Fruit fly (Drosophila melanogaster) whole organism, prepupa: ENCODE measurements around the gene Zcchc7.

Experiments
- CG10631 ChIP-seq: fragments of 200-800 bp; sonication (Bioruptor generic); optimal IDR thresholded peaks from 2 replicates; lab custom pipeline; 2016; ENCODE audit warnings: missing biosample characterization, missing genetic modification characterization
- CG10669 ChIP-seq: fragments of 200-800 bp; sonication (Bioruptor generic); optimal IDR thresholded peaks from 3 replicates; lab custom pipeline; 2018; ENCODE audit warnings: missing biosample characterization, mild to moderate bottlenecking, missing genetic modification characterization, moderate library complexity
- CG11294 ChIP-seq: fragments of 200-800 bp; sonication (Bioruptor generic); IDR thresholded peaks from 2 replicates; pipeline ENCODE4 v1.3.6; 2022; ENCODE audit warnings: missing biosample characterization, missing genetic modification characterization
- CG11762 ChIP-seq: fragments of 200-800 bp; sonication (Bioruptor generic); optimal IDR thresholded peaks from 3 replicates; lab custom pipeline; 2016; ENCODE audit warnings: missing biosample characterization, missing genetic modification characterization; ENCODE audit not compliant: insufficient read depth
- CG11902 ChIP-seq: fragments of 200-800 bp; sonication (Bioruptor generic); optimal IDR thresholded peaks from 3 replicates; lab custom pipeline; 2016; ENCODE audit warnings: missing biosample characterization, missing genetic modification characterization
- CG1621 ChIP-seq: fragments of 200-800 bp; sonication (Bioruptor generic); optimal IDR thresholded peaks from 3 replicates; lab custom pipeline; 2018; ENCODE audit warnings: missing biosample characterization, mild to moderate bottlenecking, missing genetic modification characterization
- CG16779 ChIP-seq: fragments of 200-800 bp; sonication (Bioruptor generic); optimal IDR thresholded peaks from 3 replicates; lab custom pipeline; 2017; ENCODE audit warnings: missing biosample characterization, mild to moderate bottlenecking, missing genetic modification characterization
- CG3032 ChIP-seq: fragments of 200-800 bp; optimal IDR thresholded peaks from 2 replicates; lab custom pipeline; 2019; ENCODE audit warnings: missing biosample characterization, mild to moderate bottlenecking, missing genetic modification characterization, moderate library complexity
- CG31627 ChIP-seq: fragments of 200-800 bp; sonication (Bioruptor generic); optimal IDR thresholded peaks from 3 replicates; lab custom pipeline; 2016; ENCODE audit warnings: missing biosample characterization, missing genetic modification characterization
- CG32006 ChIP-seq: fragments of 200-800 bp; sonication (Bioruptor generic); optimal IDR thresholded peaks from 3 replicates; lab custom pipeline; 2017; ENCODE audit warnings: missing biosample characterization, mild to moderate bottlenecking, missing genetic modification characterization
- CG3919 ChIP-seq: fragments of 200-800 bp; sonication (Bioruptor generic); optimal IDR thresholded peaks from 3 replicates; lab custom pipeline; 2016; ENCODE audit warnings: missing biosample characterization, missing genetic modification characterization
- CG4318 ChIP-seq: fragments of 200-800 bp; sonication (Bioruptor generic); optimal IDR thresholded peaks from 3 replicates; lab custom pipeline; 2017; ENCODE audit warnings: missing biosample characterization, mild to moderate bottlenecking, missing genetic modification characterization
- CG6808 ChIP-seq: fragments of 200-800 bp; sonication (Bioruptor generic); optimal IDR thresholded peaks from 3 replicates; lab custom pipeline; 2017; ENCODE audit warnings: missing biosample characterization, missing genetic modification characterization, mild to moderate bottlenecking, moderate library complexity, missing genetic modification reagents
- CG6854 ChIP-seq: fragments of 200-800 bp; sonication (Bioruptor generic); optimal IDR thresholded peaks from 2 replicates; lab custom pipeline; 2017; ENCODE audit warnings: missing biosample characterization, mild to moderate bottlenecking, missing genetic modification characterization
- CG8119 ChIP-seq: fragments of 200-800 bp; sonication (Bioruptor generic); IDR thresholded peaks from 3 replicates; pipeline ENCODE4 v1.3.6; 2022; ENCODE audit warnings: missing biosample characterization, missing genetic modification characterization
- CG8319 ChIP-seq: fragments of 200-800 bp; sonication (Bioruptor generic); optimal IDR thresholded peaks from 3 replicates; lab custom pipeline; 2016; ENCODE audit warnings: missing biosample characterization, missing genetic modification characterization
- CG8632 ChIP-seq: fragments of 200-800 bp; sonication (Bioruptor generic); optimal IDR thresholded peaks from 3 replicates; lab custom pipeline; 2016; ENCODE audit warnings: missing biosample characterization, missing genetic modification characterization
- CG9139 ChIP-seq: fragments of 200-800 bp; sonication (Bioruptor generic); optimal IDR thresholded peaks from 3 replicates; lab custom pipeline; 2017; ENCODE audit warnings: missing biosample characterization, mild to moderate bottlenecking, missing genetic modification characterization
- Eip75B ChIP-seq: fragments of 200-800 bp; sonication (Bioruptor generic); optimal IDR thresholded peaks from 3 replicates; lab custom pipeline; 2016; ENCODE audit warnings: missing biosample characterization, missing genetic modification characterization
- Eip78C ChIP-seq: fragments of 200-800 bp; sonication (Bioruptor generic); peaks from one replicate; lab custom pipeline; 2016; ENCODE audit warnings: missing biosample characterization, missing genetic modification characterization
- Eip93F ChIP-seq: fragments of 200-800 bp; sonication (Bioruptor generic); optimal IDR thresholded peaks from 2 replicates; lab custom pipeline; 2016; ENCODE audit warnings: missing biosample characterization, mild to moderate bottlenecking, missing genetic modification characterization
- Ets96B ChIP-seq: fragments of 200-800 bp; optimal IDR thresholded peaks from 2 replicates; lab custom pipeline; 2019; ENCODE audit warnings: missing biosample characterization, mild to moderate bottlenecking, missing genetic modification characterization, moderate library complexity
- Gug ChIP-seq: fragments of 200-800 bp; sonication (Bioruptor generic); IDR thresholded peaks from 2 replicates; pipeline ENCODE4 v1.3.6; 2022; ENCODE audit warnings: missing biosample characterization, missing genetic modification characterization
- Hr38 ChIP-seq: sonication (Bioruptor generic); optimal IDR thresholded peaks from 2 replicates; lab custom pipeline; 2016; ENCODE audit warnings: missing biosample characterization, missing genetic modification characterization
- Hr39 ChIP-seq: fragments of 200-800 bp; sonication (Bioruptor generic); optimal IDR thresholded peaks from 2 replicates; lab custom pipeline; 2016; ENCODE audit warnings: missing biosample characterization, missing genetic modification characterization
- Met ChIP-seq: fragments of 200-800 bp; sonication (Bioruptor generic); optimal IDR thresholded peaks from 3 replicates; lab custom pipeline; 2016; ENCODE audit warnings: missing biosample characterization, missing genetic modification characterization
- Smox ChIP-seq: fragments of 200-800 bp; sonication (Bioruptor generic); optimal IDR thresholded peaks from 3 replicates; lab custom pipeline; 2016; ENCODE audit warnings: missing biosample characterization, missing genetic modification characterization
- Sox102F ChIP-seq: fragments of 200-800 bp; sonication (Bioruptor generic); optimal IDR thresholded peaks from 2 replicates; lab custom pipeline; 2016; ENCODE audit warnings: missing biosample characterization, mild to moderate bottlenecking, missing genetic modification characterization
- Sox14 ChIP-seq: fragments of 200-800 bp; sonication (Bioruptor generic); optimal IDR thresholded peaks from 3 replicates; lab custom pipeline; 2016; ENCODE audit warnings: missing biosample characterization, missing genetic modification characterization
- Sox15 ChIP-seq: fragments of 200-800 bp; sonication (Bioruptor generic); optimal IDR thresholded peaks from 3 replicates; lab custom pipeline; 2016; ENCODE audit warnings: missing biosample characterization, missing genetic modification characterization
- achi ChIP-seq: fragments of 200-800 bp; sonication (Bioruptor generic); optimal IDR thresholded peaks from 3 replicates; lab custom pipeline; 2016; ENCODE audit warnings: missing biosample characterization, missing genetic modification characterization
- eg ChIP-seq: fragments of 200-800 bp; sonication (Bioruptor generic); IDR thresholded peaks from 3 replicates; pipeline ENCODE4 v1.3.6; 2022; ENCODE audit warnings: missing biosample characterization, missing genetic modification characterization
- esn ChIP-seq: fragments of 200-800 bp; sonication (Bioruptor generic); optimal IDR thresholded peaks from 2 replicates; lab custom pipeline; 2016; ENCODE audit warnings: missing biosample characterization, mild to moderate bottlenecking, missing genetic modification characterization, moderate library complexity
- fd59A ChIP-seq: fragments of 200-800 bp; sonication (Bioruptor generic); optimal IDR thresholded peaks from 2 replicates; lab custom pipeline; 2017; ENCODE audit warnings: missing biosample characterization, mild to moderate bottlenecking, missing genetic modification characterization, missing genetic modification reagents
- fkh ChIP-seq: fragments of 200-800 bp; sonication (Bioruptor generic); optimal IDR thresholded peaks from 3 replicates; lab custom pipeline; 2017; ENCODE audit warnings: missing biosample characterization, mild to moderate bottlenecking, missing genetic modification characterization, moderate library complexity
- net ChIP-seq: fragments of 200-800 bp; sonication (Bioruptor generic); optimal IDR thresholded peaks from 3 replicates; lab custom pipeline; 2016; ENCODE audit warnings: missing biosample characterization, missing genetic modification characterization
- salr ChIP-seq, 2 experiments: fragments of 200-800 bp; sonication (Bioruptor generic); optimal IDR thresholded peaks; 3 replicates each; lab custom pipeline; 2016 to 2018; ENCODE audit warnings: missing biosample characterization in 2 of 2, missing genetic modification characterization in 2 of 2, mild to moderate bottlenecking in 1 of 2
- ss ChIP-seq, 2 experiments: fragments of 200-800 bp; sonication (Bioruptor generic); optimal IDR thresholded peaks; 2 replicates in 1 of 2; 3 replicates in 1 of 2; lab custom pipeline; 2017 to 2018; ENCODE audit warnings: mild to moderate bottlenecking in 2 of 2, missing biosample characterization in 2 of 2, missing genetic modification characterization in 2 of 2, moderate library complexity in 1 of 2
- svp ChIP-seq: fragments of 200-800 bp; sonication (Bioruptor generic); peaks from one replicate; lab custom pipeline; 2016; ENCODE audit warnings: missing biosample characterization, missing genetic modification characterization

Gene Zcchc7

dm6 chr3L:16806823-16807325 is 38.3 kb upstream of the Zcchc7 start (continued):
- TF ChIP-seq Sox102F (GFP tag; lab: Kevin White, UChicago): peak; percentile 46
- peak; percentile 55 for TF ChIP-seq CG6854 (GFP tag; lab: Kevin White, UChicago)
- TF ChIP-seq Smox (GFP tag; lab: Kevin White, UChicago): peak; percentile 59
- peak; percentile 68 for TF ChIP-seq Met
- peak; percentile 82 for TF ChIP-seq achi
- TF ChIP-seq CG11902 (GFP tag; lab: Kevin White, UChicago): peak; percentile 60
- TF ChIP-seq CG9139: peak; percentile 72
- TF ChIP-seq Gug (GFP tag; lab: Robert Waterston, UW): 0 out of 2 replicates have a peak, but pooled peaks have one; percentile 22
- TF ChIP-seq Eip93F (GFP tag; lab: Kevin White, UChicago): no peak
- peak; percentile 37 for TF ChIP-seq Sox14 (GFP tag; lab: Kevin White, UChicago)
- peak; percentile 93 for TF ChIP-seq fd59A (GFP tag; lab: Kevin White, UChicago)
- TF ChIP-seq esn (GFP tag; lab: Kevin White, UChicago): peak; percentile 80
- peak; percentile 65 for TF ChIP-seq CG8319 (GFP tag; lab: Kevin White, UChicago)
- TF ChIP-seq Eip75B: peak; percentile 7
- TF ChIP-seq CG6808 (GFP tag; lab: Kevin White, UChicago): peak; percentile 95
- peak; percentile 54 for TF ChIP-seq Hr39
- TF ChIP-seq CG32006 (GFP tag; lab: Kevin White, UChicago): peak; percentile 94
- TF ChIP-seq Sox15 (GFP tag; lab: Kevin White, UChicago): peak; percentile 64
- peak; percentile 59 for TF ChIP-seq CG11762 (GFP tag; lab: Kevin White, UChicago)
- TF ChIP-seq Eip78C (GFP tag; lab: Kevin White, UChicago): peak; percentile 93
- peak; percentile 93 for TF ChIP-seq CG3032 (tag; lab: Kevin White, UChicago)
- no peak for TF ChIP-seq svp
- peak; percentile 80 for TF ChIP-seq CG3919 (GFP tag; lab: Kevin White, UChicago)
- peak; percentile 76 for TF ChIP-seq CG4318 (GFP tag; lab: Kevin White, UChicago)
- TF ChIP-seq Hr38 (GFP tag; lab: Kevin White, UChicago): no peak
- peak; percentile 49 for TF ChIP-seq CG11294 (GFP tag; lab: Robert Waterston, UW)
- TF ChIP-seq CG8119: peak; percentile 84
- TF ChIP-seq net (GFP tag; lab: Kevin White, UChicago): peak; percentile 80

- TF ChIP-seq Sox14 (GFP tag; lab: Kevin White, UChicago) (no peak), Eip78C (GFP tag; lab: Kevin White, UChicago) (peak; percentile 20), CG9139 (peak; percentile 14), ss (GFP tag; optimal IDR thresholded peaks at IDR 0.05; lab: Kevin White, UChicago) (peak; percentile 22 to 25)
Observed at dm6 chr3L:16807558-16807957, 37.6 kb upstream of the Zcchc7 start, which contains the start of gene CG9674. Gene CG9674, minus strand, starts transcription at chr3L:16807731.

- TF ChIP-seq CG31627 (GFP tag; lab: Kevin White, UChicago) (peak; percentile 26), CG10631 (GFP tag; lab: Kevin White, UChicago) (no peak), salr (GFP tag; optimal IDR thresholded peaks at IDR 0.05; lab: Kevin White, UChicago) (no peak), CG8119 (no peak), CG8632 (GFP tag; lab: Kevin White, UChicago) (no peak), CG6854 (GFP tag; lab: Kevin White, UChicago) (no peak), eg (GFP tag; lab: Robert Waterston, UW) (0 out of 3 replicates have a peak, but pooled peaks have one; percentile 19), CG16779 (tag; lab: Kevin White, UChicago) (no peak), CG11902 (GFP tag; lab: Kevin White, UChicago) (no peak), CG1621 (tag; lab: Kevin White, UChicago) (no peak), CG10669 (no peak), esn (GFP tag; lab: Kevin White, UChicago) (no peak), Sox14 (GFP tag; lab: Kevin White, UChicago) (peak; percentile 90), Sox102F (GFP tag; lab: Kevin White, UChicago) (no peak), Ets96B (tag; lab: Kevin White, UChicago) (no peak), fkh (peak; percentile 4)
Observed at dm6 chr3L:16808139-16808538, 37.0 kb upstream of the Zcchc7 start.
